Worm (Caenorhabditis elegans) whole organism, L1 larva: ENCODE measurements around the gene C32D5.8.
A peak's percentile ranks its signal among the peaks of the same experiment; 100 is the strongest.

ENCODE experiments used
- C16A3.4 ChIP-seq: fragments of 150-350 bp; optimal IDR thresholded peaks from 2 replicates; lab custom pipeline; 2014; ENCODE audit warnings: missing biosample characterization, missing genetic modification characterization
- ama-1 ChIP-seq: fragments of 150-350 bp; optimal IDR thresholded peaks from 2 replicates; lab custom pipeline; 2014
- ceh-88 ChIP-seq: fragments of 200-800 bp; sonication (Bioruptor generic); IDR thresholded peaks from 2 replicates; pipeline ENCODE4 v1.3.6; 2022; ENCODE audit warnings: missing genetic modification characterization, missing compliant biosample characterization
- fkh-10 ChIP-seq: sonication (generic microtip); optimal IDR thresholded peaks from 2 replicates; lab custom pipeline; 2017; ENCODE audit warnings: missing biosample characterization, missing genetic modification reagents, missing genetic modification characterization
- jun-1 ChIP-seq: fragments of 150-350 bp; optimal IDR thresholded peaks from 2 replicates; lab custom pipeline; 2014; ENCODE audit warnings: missing biosample characterization, missing genetic modification reagents, missing genetic modification characterization
- lin-35 ChIP-seq, 2 experiments: fragments of 150-350 bp; optimal IDR thresholded peaks; 2 replicates each; lab custom pipeline; 2014; ENCODE audit warnings: missing biosample characterization in 2 of 2, missing genetic modification characterization in 2 of 2, missing genetic modification reagents in 2 of 2
- mef-2 ChIP-seq: fragments of 150-350 bp; optimal IDR thresholded peaks from 2 replicates; lab custom pipeline; 2014; ENCODE audit warnings: missing biosample characterization, missing genetic modification characterization
- nhr-12 ChIP-seq: sonication (generic microtip); optimal IDR thresholded peaks from 2 replicates; lab custom pipeline; 2017; ENCODE audit warnings: missing biosample characterization, missing genetic modification characterization
- nhr-76 ChIP-seq: sonication (generic microtip); optimal IDR thresholded peaks from 2 replicates; lab custom pipeline; 2017; ENCODE audit warnings: missing biosample characterization, missing genetic modification characterization
- nhr-84 ChIP-seq: sonication (generic microtip); optimal IDR thresholded peaks from 2 replicates; lab custom pipeline; 2017; ENCODE audit warnings: missing biosample characterization, missing genetic modification characterization
- pax-3 ChIP-seq: fragments of 200-800 bp; sonication (Bioruptor generic); optimal IDR thresholded peaks from 2 replicates; lab custom pipeline; 2018; ENCODE audit warnings: mild to moderate bottlenecking, missing genetic modification characterization, moderate library complexity, missing compliant biosample characterization
- skn-1 ChIP-seq: fragments of 150-350 bp; optimal IDR thresholded peaks from 2 replicates; lab custom pipeline; 2014; ENCODE audit warnings: missing biosample characterization, missing genetic modification characterization
- sptf-1 ChIP-seq: fragments of 150-350 bp; optimal IDR thresholded peaks from 2 replicates; lab custom pipeline; 2014; ENCODE audit warnings: missing biosample characterization, missing genetic modification characterization
- ztf-4 ChIP-seq: fragments of 150-350 bp; optimal IDR thresholded peaks from 2 replicates; lab custom pipeline; 2014; ENCODE audit warnings: missing biosample characterization, missing genetic modification characterization

ce11 chrII:6377381-6377948 is 31.7 kb upstream of the C32D5.8 start:
- TF ChIP-seq ama-1 (lab: Kevin White, UChicago) (no peak), jun-1 (no peak), ceh-88 (GFP tag; lab: Robert Waterston, UW) (no peak), sptf-1 (tag; lab: Kevin White, UChicago) (no peak), C16A3.4 (tag; lab: Kevin White, UChicago) (no peak), fkh-10 (GFP tag; lab: Kevin White, UChicago) (no peak), nhr-76 (tag; lab: Kevin White, UChicago) (no peak), ztf-4 (no peak), pax-3 (tag; lab: Kevin White, UChicago) (no peak), mef-2 (no peak), nhr-84 (tag; lab: Kevin White, UChicago) (no peak), skn-1 (tag; lab: Kevin White, UChicago) (no peak), nhr-12 (tag; lab: Kevin White, UChicago) (no peak), lin-35 (GFP tag; optimal IDR thresholded peaks at IDR 0.05; lab: Kevin White, UChicago) (peak in 1 of 2 experiments; percentile 56)
